Fruit fly (Drosophila melanogaster) whole organism, embryonic: ENCODE measurements around the gene CG43094.
A peak's percentile ranks its signal among the peaks of the same experiment; 100 is the strongest.

Experiments used
- Aef1 ChIP-seq: fragments of 200-800 bp; sonication (Bioruptor generic); IDR thresholded peaks from 3 replicates; pipeline ENCODE4 v1.3.6; 2022; ENCODE audit warnings: missing biosample characterization, missing genetic modification characterization
- Antp ChIP-seq: fragments of 200-800 bp; sonication (Bioruptor generic); optimal IDR thresholded peaks from 3 replicates; lab custom pipeline; 2016; ENCODE audit warnings: missing biosample characterization, missing genetic modification characterization
- B-H1 ChIP-seq: fragments of 200-800 bp; sonication (Bioruptor generic); IDR thresholded peaks from 3 replicates; pipeline ENCODE4 v1.3.6; 2022; ENCODE audit warnings: missing biosample characterization, missing genetic modification characterization
- CG10209 ChIP-seq: fragments of 200-800 bp; sonication (Bioruptor generic); optimal IDR thresholded peaks from 3 replicates; lab custom pipeline; 2017; ENCODE audit warnings: missing biosample characterization, mild to moderate bottlenecking, missing genetic modification characterization, missing genetic modification reagents
- CG10959 ChIP-seq: fragments of 200-800 bp; sonication (Bioruptor generic); IDR thresholded peaks from 2 replicates; pipeline ENCODE4 v1.3.6; 2022; ENCODE audit warnings: missing biosample characterization, missing genetic modification characterization
- CG15601 ChIP-seq: fragments of 200-800 bp; sonication (Bioruptor generic); optimal IDR thresholded peaks from 3 replicates; lab custom pipeline; 2019; ENCODE audit warnings: missing biosample characterization, mild to moderate bottlenecking, missing genetic modification characterization, moderate library complexity
- CG1602 ChIP-seq: fragments of 200-800 bp; sonication (Bioruptor generic); optimal IDR thresholded peaks from 3 replicates; lab custom pipeline; 2016; ENCODE audit warnings: missing biosample characterization, missing genetic modification characterization
- CG2678 ChIP-seq: fragments of 200-800 bp; sonication (Bioruptor generic); optimal IDR thresholded peaks from 3 replicates; lab custom pipeline; 2019; ENCODE audit warnings: missing biosample characterization, mild to moderate bottlenecking, missing genetic modification characterization, moderate library complexity
- CG2712 ChIP-seq: fragments of 200-800 bp; optimal IDR thresholded peaks from 3 replicates; lab custom pipeline; 2019; ENCODE audit warnings: missing biosample characterization, mild to moderate bottlenecking, missing genetic modification characterization, moderate library complexity
- CG2875 ChIP-seq: fragments of 200-800 bp; sonication (Bioruptor generic); optimal IDR thresholded peaks from 2 replicates; lab custom pipeline; 2017; ENCODE audit warnings: missing biosample characterization, mild to moderate bottlenecking, missing genetic modification characterization, missing genetic modification reagents
- CG32532 ChIP-seq: fragments of 200-800 bp; sonication (Bioruptor generic); IDR thresholded peaks from 2 replicates; pipeline ENCODE4 v1.3.6; 2022; ENCODE audit warnings: missing biosample characterization, missing genetic modification characterization
- CG32767 ChIP-seq: fragments of 200-800 bp; sonication (Bioruptor generic); IDR thresholded peaks from 2 replicates; pipeline ENCODE4 v1.3.6; 2022; ENCODE audit warnings: missing biosample characterization, missing genetic modification characterization
- CG32772 ChIP-seq: fragments of 200-800 bp; sonication (Bioruptor generic); IDR thresholded peaks from 2 replicates; pipeline ENCODE4 v1.3.6; 2022; ENCODE audit warnings: missing biosample characterization, missing genetic modification characterization
- CG33213 ChIP-seq: fragments of 200-800 bp; sonication (Bioruptor generic); optimal IDR thresholded peaks from 3 replicates; lab custom pipeline; 2016; ENCODE audit warnings: missing biosample characterization, missing genetic modification characterization
- CG3838 ChIP-seq: fragments of 200-800 bp; sonication (Bioruptor generic); optimal IDR thresholded peaks from 3 replicates; lab custom pipeline; 2016; ENCODE audit warnings: missing biosample characterization, missing genetic modification characterization
- CG4282 ChIP-seq: fragments of 200-800 bp; sonication (Bioruptor generic); optimal IDR thresholded peaks from 2 replicates; lab custom pipeline; 2016; ENCODE audit warnings: missing biosample characterization, missing genetic modification characterization
- CG4707 ChIP-seq: fragments of 200-800 bp; sonication (Bioruptor generic); optimal IDR thresholded peaks from 2 replicates; lab custom pipeline; 2018; ENCODE audit warnings: missing biosample characterization, mild to moderate bottlenecking, missing genetic modification characterization, moderate library complexity
- CG6654 ChIP-seq: fragments of 200-800 bp; sonication (Bioruptor generic); optimal IDR thresholded peaks from 2 replicates; lab custom pipeline; 2017; ENCODE audit warnings: missing biosample characterization, mild to moderate bottlenecking, missing genetic modification characterization
- CG7987 ChIP-seq: fragments of 200-800 bp; sonication (Bioruptor generic); optimal IDR thresholded peaks from 2 replicates; lab custom pipeline; 2018; ENCODE audit warnings: missing biosample characterization, mild to moderate bottlenecking, missing genetic modification characterization, moderate library complexity
- CG8359 ChIP-seq: fragments of 200-800 bp; sonication (Bioruptor generic); optimal IDR thresholded peaks from 2 replicates; lab custom pipeline; 2017; ENCODE audit warnings: missing biosample characterization, mild to moderate bottlenecking, missing genetic modification characterization, borderline replicate concordance
- Dbx ChIP-seq: fragments of 200-800 bp; sonication (Bioruptor generic); IDR thresholded peaks from 3 replicates; pipeline ENCODE4 v1.3.6; 2022; ENCODE audit warnings: missing biosample characterization, missing genetic modification characterization
- Fer1 ChIP-seq: fragments of 200-800 bp; sonication (Bioruptor generic); optimal IDR thresholded peaks from 2 replicates; lab custom pipeline; 2017; ENCODE audit warnings: missing biosample characterization, mild to moderate bottlenecking, missing genetic modification characterization
- H2.0 ChIP-seq: fragments of 200-800 bp; sonication (Bioruptor generic); IDR thresholded peaks from 2 replicates; pipeline ENCODE4 v1.3.6; 2022; ENCODE audit warnings: missing biosample characterization, missing genetic modification characterization
- Hey ChIP-seq: fragments of 200-800 bp; sonication (Bioruptor generic); optimal IDR thresholded peaks from 3 replicates; lab custom pipeline; 2018; ENCODE audit warnings: missing biosample characterization, mild to moderate bottlenecking, missing genetic modification characterization
- HmgD ChIP-seq: fragments of 200-800 bp; sonication (Bioruptor generic); optimal IDR thresholded peaks from 3 replicates; lab custom pipeline; 2016; ENCODE audit warnings: missing biosample characterization, missing genetic modification characterization
- Hr39 ChIP-seq: fragments of >200 bp; optimal IDR thresholded peaks from 2 replicates; lab custom pipeline; 2017
- Hr78 ChIP-seq, 2 experiments: fragments of 200-800 bp in 1 of 2; fragments of >200 bp in 1 of 2; sonication (Bioruptor generic) in 1 of 2; optimal IDR thresholded peaks; 2 replicates each; lab custom pipeline; 2017 to 2019; ENCODE audit warnings: missing biosample characterization in 2 of 2, missing genetic modification characterization in 2 of 2, mild to moderate bottlenecking in 1 of 2, moderate library complexity in 1 of 2
- MBD-R2 ChIP-seq: fragments of 200-800 bp; sonication (Bioruptor generic); IDR thresholded peaks from 2 replicates; pipeline ENCODE4 v1.3.6; 2022; ENCODE audit warnings: missing biosample characterization, missing genetic modification characterization
- Ravus ChIP-seq: fragments of 200-800 bp; sonication (Bioruptor generic); IDR thresholded peaks from 2 replicates; pipeline ENCODE4 v1.3.6; 2022; ENCODE audit warnings: missing biosample characterization, missing genetic modification characterization
- bab2 ChIP-seq: fragments of 200-800 bp; sonication (Bioruptor generic); optimal IDR thresholded peaks from 2 replicates; lab custom pipeline; 2016; ENCODE audit warnings: missing biosample characterization, missing genetic modification characterization
- bcd ChIP-seq: fragments of 200-800 bp; sonication (Bioruptor generic); optimal IDR thresholded peaks from 2 replicates; lab custom pipeline; 2017; ENCODE audit warnings: missing biosample characterization, mild to moderate bottlenecking, missing genetic modification characterization
- crc ChIP-seq: fragments of 200-800 bp; sonication (Bioruptor generic); optimal IDR thresholded peaks from 2 replicates; lab custom pipeline; 2016; ENCODE audit warnings: missing biosample characterization, missing genetic modification characterization
- esg ChIP-seq: fragments of 200-800 bp; sonication (Bioruptor generic); conservative IDR thresholded peaks from 2 replicates; pipeline ENCODE4 v1.3.6; 2022; ENCODE audit warnings: missing biosample characterization, missing genetic modification characterization
- eyg ChIP-seq: fragments of 200-800 bp; sonication (Bioruptor generic); optimal IDR thresholded peaks from 3 replicates; lab custom pipeline; 2016; ENCODE audit warnings: missing biosample characterization, missing genetic modification characterization
- gsb ChIP-seq: fragments of 200-800 bp; sonication (Bioruptor generic); IDR thresholded peaks from 2 replicates; pipeline ENCODE4 v1.3.6; 2022; ENCODE audit warnings: missing biosample characterization, missing genetic modification characterization
- hbn ChIP-seq: fragments of 200-800 bp; sonication (Bioruptor generic); IDR thresholded peaks from 2 replicates; pipeline ENCODE4 v1.3.6; 2022; ENCODE audit warnings: missing biosample characterization, missing genetic modification characterization; ENCODE audit not compliant: partially characterized antibody
- lmd ChIP-seq: fragments of 200-800 bp; sonication (Bioruptor generic); IDR thresholded peaks from 2 replicates; pipeline ENCODE4 v1.3.6; 2022; ENCODE audit warnings: missing biosample characterization, missing genetic modification characterization
- lola ChIP-seq, 3 experiments: fragments of >200 bp in 2 of 3; fragments of 200-800 bp in 1 of 3; sonication (Bioruptor generic) in 1 of 3; optimal IDR thresholded peaks; 2 replicates each; lab custom pipeline; 2017 to 2019; ENCODE audit warnings: missing biosample characterization in 3 of 3, missing genetic modification characterization in 3 of 3, mild to moderate bottlenecking in 1 of 3, moderate library complexity in 1 of 3
- pan ChIP-seq, 4 experiments: fragments of >200 bp in 3 of 4; fragments of 200-800 bp in 1 of 4; sonication (Bioruptor generic) in 1 of 4; optimal IDR thresholded peaks in 3 of 4; IDR thresholded peaks in 1 of 4; 2 replicates each; pipeline versions ENCODE4 v1.3.6 to Lab custom; 2017 to 2022; ENCODE audit warnings: missing biosample characterization in 2 of 4, missing genetic modification characterization in 2 of 4, mixed read lengths in 1 of 4
- peb ChIP-seq: fragments of 200-800 bp; sonication (Bioruptor generic); IDR thresholded peaks from 2 replicates; pipeline ENCODE4 v1.3.6; 2022; ENCODE audit warnings: missing biosample characterization, missing genetic modification characterization
- pum ChIP-seq: fragments of 200-800 bp; sonication (Bioruptor generic); optimal IDR thresholded peaks from 2 replicates; lab custom pipeline; 2016; ENCODE audit warnings: missing biosample characterization, missing genetic modification characterization
- sc ChIP-seq, 3 experiments: fragments of >200 bp in 2 of 3; fragments of 200-800 bp in 1 of 3; sonication (Bioruptor generic) in 1 of 3; optimal IDR thresholded peaks; 2 replicates in 2 of 3; 3 replicates in 1 of 3; lab custom pipeline; 2017; ENCODE audit warnings: mild to moderate bottlenecking in 1 of 3, missing biosample characterization in 1 of 3, missing genetic modification characterization in 1 of 3, missing genetic modification reagents in 1 of 3
- sima ChIP-seq: fragments of 200-800 bp; sonication (Bioruptor generic); optimal IDR thresholded peaks from 2 replicates; lab custom pipeline; 2016; ENCODE audit warnings: missing biosample characterization, missing genetic modification characterization
- sqz ChIP-seq: fragments of 200-800 bp; sonication (Bioruptor generic); optimal IDR thresholded peaks from 3 replicates; lab custom pipeline; 2018; ENCODE audit warnings: missing biosample characterization, mild to moderate bottlenecking, missing genetic modification characterization
- sr ChIP-seq: fragments of 200-800 bp; sonication (Bioruptor generic); IDR thresholded peaks from 3 replicates; pipeline ENCODE4 v1.3.6; 2022; ENCODE audit warnings: missing biosample characterization, missing genetic modification characterization
- tin ChIP-seq: fragments of 200-800 bp; sonication (Bioruptor generic); optimal IDR thresholded peaks from 3 replicates; lab custom pipeline; 2016; ENCODE audit warnings: missing biosample characterization, missing genetic modification characterization
- ttk ChIP-seq: fragments of 200-800 bp; sonication (Bioruptor generic); IDR thresholded peaks from 2 replicates; pipeline ENCODE4 v2.1.2; 2022; ENCODE audit warnings: missing biosample characterization, missing genetic modification characterization
- twi ChIP-seq: fragments of 200-800 bp; optimal IDR thresholded peaks from 2 replicates; lab custom pipeline; 2019; ENCODE audit warnings: missing biosample characterization, mild to moderate bottlenecking, missing genetic modification characterization, moderate library complexity
- zf30C ChIP-seq: fragments of 200-800 bp; sonication (Bioruptor generic); optimal IDR thresholded peaks from 3 replicates; lab custom pipeline; 2018; ENCODE audit warnings: missing biosample characterization, mild to moderate bottlenecking, missing genetic modification characterization

The CG43094 gene

dm6 chr3R:22816437-22817173, 45.8 kb upstream of the CG43094 start (continued):
- TF ChIP-seq H2.0 (GFP tag; lab: Robert Waterston, UW) (peak; percentile 13; the same call in 1 of the 2 replicates), sqz (GFP tag; lab: Kevin White, UChicago) (no peak), Aef1 (GFP tag; lab: Robert Waterston, UW) (no peak; the same call in 2 of the 3 replicates), pan (optimal IDR thresholded peaks at IDR 0.05; lab: Kevin White, UChicago) (no peak), pan (GFP tag; optimal IDR thresholded peaks at IDR 0.05 in 1 of 2, IDR thresholded peaks at IDR 0.05 in 1 of 2) (peak in 1 of 2 experiments; percentile 46), lola (GFP tag; optimal IDR thresholded peaks at IDR 0.05; lab: Kevin White, UChicago) (no peak), CG4282 (GFP tag; lab: Kevin White, UChicago) (no peak), gsb (no peak), CG1602 (no peak), Antp (GFP tag; lab: Kevin White, UChicago) (no peak), CG32772 (GFP tag; lab: Robert Waterston, UW) (peak; percentile 34; the same call in 1 of the 2 replicates), CG3838 (GFP tag; lab: Kevin White, UChicago) (no peak), ttk (no peak), CG15601 (tag; lab: Kevin White, UChicago) (no peak), zf30C (GFP tag; lab: Kevin White, UChicago) (no peak), Hey (no peak), MBD-R2 (GFP tag; lab: Robert Waterston, UW) (no peak), crc (GFP tag; lab: Kevin White, UChicago) (no peak), CG6654 (no peak), CG33213 (GFP tag; lab: Kevin White, UChicago) (no peak), CG7987 (no peak), eyg (no peak), CG32767 (GFP tag; lab: Robert Waterston, UW) (no peak), Dbx (GFP tag; lab: Robert Waterston, UW) (no peak), bcd (GFP tag; lab: Kevin White, UChicago) (no peak), Hr78 (GFP tag; optimal IDR thresholded peaks at IDR 0.05; lab: Kevin White, UChicago) (no peak), Ravus (GFP tag; lab: Robert Waterston, UW) (no peak), sc (optimal IDR thresholded peaks at IDR 0.05; lab: Kevin White, UChicago) (no peak), sc (GFP tag; optimal IDR thresholded peaks at IDR 0.05; lab: Kevin White, UChicago) (no peak), tin (GFP tag; lab: Kevin White, UChicago) (no peak), sima (GFP tag; lab: Kevin White, UChicago) (no peak), HmgD (GFP tag; lab: Kevin White, UChicago) (no peak), CG2712 (tag; lab: Kevin White, UChicago) (no peak), B-H1 (GFP tag; lab: Robert Waterston, UW) (no peak), pum (GFP tag; lab: Kevin White, UChicago) (no peak), sr (GFP tag; lab: Robert Waterston, UW) (no peak), esg (GFP tag; lab: Robert Waterston, UW) (peak; percentile 25; the same call in 1 of the 2 replicates), CG8359 (no peak), bab2 (GFP tag; lab: Kevin White, UChicago) (no peak), CG4707 (GFP tag; lab: Kevin White, UChicago) (no peak), Hr39 (lab: Kevin White, UChicago) (no peak), CG2678 (tag; lab: Kevin White, UChicago) (no peak), hbn (GFP tag; lab: Robert Waterston, UW) (no peak), CG10959 (GFP tag; lab: Robert Waterston, UW) (peak; percentile 53), Fer1 (no peak), CG2875 (GFP tag; lab: Kevin White, UChicago) (no peak), twi (no peak), CG32532 (GFP tag; lab: Robert Waterston, UW) (no peak), lmd (GFP tag; lab: Robert Waterston, UW) (peak; percentile 31; the same call in 1 of the 2 replicates), CG10209 (GFP tag; lab: Kevin White, UChicago) (no peak), peb (GFP tag; lab: Robert Waterston, UW) (peak; percentile 38; the same call in 1 of the 2 replicates)
